Worm (Caenorhabditis elegans) whole organism, midembryonic: ENCODE results near the gene C34E10.10.

ENCODE experiments used
- flt-1 ChIP-seq: fragments of 200-800 bp; sonication (Bioruptor generic); IDR thresholded peaks from 2 replicates; pipeline ENCODE4 v1.3.6; 2022; ENCODE audit warnings: missing genetic modification characterization, missing compliant biosample characterization
- klf-2 ChIP-seq: fragments of 200-800 bp; sonication (Bioruptor generic); conservative IDR thresholded peaks from 2 replicates; pipeline ENCODE4 v1.3.6; 2022; ENCODE audit warnings: missing genetic modification reagents, missing genetic modification characterization, missing compliant biosample characterization
- ztf-23 ChIP-seq: fragments of 200-800 bp; sonication (Bioruptor generic); IDR thresholded peaks from 2 replicates; pipeline ENCODE4 v1.3.6; 2022; ENCODE audit warnings: missing genetic modification reagents, missing genetic modification characterization, missing compliant biosample characterization

DNA sequence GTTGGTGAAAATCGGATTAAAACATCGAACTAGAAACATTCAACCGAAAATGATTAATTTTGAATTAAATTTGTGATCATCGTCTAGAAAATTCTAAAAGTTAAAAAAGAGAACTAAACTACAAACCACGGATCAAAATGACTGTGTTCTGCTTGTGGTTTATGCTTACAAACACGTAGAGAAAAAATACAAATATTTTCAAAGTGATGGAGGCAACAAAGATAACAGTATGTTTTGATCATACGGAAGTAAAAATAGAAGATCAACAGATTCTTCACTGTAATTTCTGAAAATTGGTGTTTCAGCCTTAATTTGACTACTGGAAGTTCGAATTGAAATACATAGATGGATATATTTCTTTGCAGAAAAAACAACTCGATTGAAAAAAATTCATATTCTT lies 24.4 kb downstream of the C34E10.10 start:
- TF ChIP-seq ztf-23 (no peak), klf-2 (GFP tag; lab: Robert Waterston, UW) (no peak), flt-1 (GFP tag; lab: Robert Waterston, UW) (no peak)
